Fruit fly (Drosophila melanogaster) whole organism, embryonic: ENCODE data around the gene CG7304.
A peak's percentile ranks its signal among the peaks of the same experiment; 100 is the strongest.

Experiments used
- Atf3 ChIP-seq: fragments of 200-800 bp; sonication (Bioruptor generic); optimal IDR thresholded peaks from 3 replicates; lab custom pipeline; 2016; ENCODE audit warnings: missing biosample characterization, missing genetic modification characterization
- Blimp-1 ChIP-seq: fragments of 200-800 bp; sonication (Bioruptor generic); optimal IDR thresholded peaks from 3 replicates; lab custom pipeline; 2018; ENCODE audit warnings: missing biosample characterization, missing genetic modification characterization, mild to moderate bottlenecking, moderate library complexity, missing genetic modification reagents
- CG10959 ChIP-seq: fragments of 200-800 bp; sonication (Bioruptor generic); IDR thresholded peaks from 2 replicates; pipeline ENCODE4 v1.3.6; 2022; ENCODE audit warnings: missing biosample characterization, missing genetic modification characterization
- CG11695 ChIP-seq: fragments of 200-800 bp; sonication (Bioruptor generic); IDR thresholded peaks from 3 replicates; pipeline ENCODE4 v1.3.6; 2022; ENCODE audit warnings: missing biosample characterization, missing genetic modification characterization
- CG11723 ChIP-seq: fragments of 200-800 bp; sonication (Bioruptor generic); optimal IDR thresholded peaks from 2 replicates; lab custom pipeline; 2017; ENCODE audit warnings: missing biosample characterization, mild to moderate bottlenecking, missing genetic modification characterization
- CG12659 ChIP-seq: fragments of 200-800 bp; sonication (Bioruptor generic); optimal IDR thresholded peaks from 3 replicates; lab custom pipeline; 2017; ENCODE audit warnings: mild to moderate bottlenecking, missing biosample characterization, missing genetic modification reagents, missing genetic modification characterization
- CG12942 ChIP-seq: fragments of 200-800 bp; sonication (Bioruptor generic); optimal IDR thresholded peaks from 3 replicates; lab custom pipeline; 2016; ENCODE audit warnings: missing biosample characterization, missing genetic modification characterization
- CG13296 ChIP-seq: fragments of 200-800 bp; sonication (Bioruptor generic); optimal IDR thresholded peaks from 3 replicates; lab custom pipeline; 2018; ENCODE audit warnings: missing biosample characterization, mild to moderate bottlenecking, missing genetic modification characterization
- CG17385 ChIP-seq: fragments of 200-800 bp; sonication (Bioruptor generic); optimal IDR thresholded peaks from 3 replicates; lab custom pipeline; 2018; ENCODE audit warnings: missing biosample characterization, mild to moderate bottlenecking, missing genetic modification characterization
- CG2678 ChIP-seq: fragments of 200-800 bp; sonication (Bioruptor generic); optimal IDR thresholded peaks from 3 replicates; lab custom pipeline; 2019; ENCODE audit warnings: missing biosample characterization, mild to moderate bottlenecking, missing genetic modification characterization, moderate library complexity
- CG3281 ChIP-seq: fragments of 200-800 bp; sonication (Bioruptor generic); optimal IDR thresholded peaks from 3 replicates; lab custom pipeline; 2017; ENCODE audit warnings: missing biosample characterization, mild to moderate bottlenecking, missing genetic modification characterization
- CG34422 ChIP-seq: fragments of 200-800 bp; sonication (Bioruptor generic); IDR thresholded peaks from 3 replicates; pipeline ENCODE4 v1.3.6; 2022; ENCODE audit warnings: missing biosample characterization, missing genetic modification characterization
- CG42726 ChIP-seq: fragments of 200-800 bp; sonication (Bioruptor generic); IDR thresholded peaks from 2 replicates; pipeline ENCODE4 v1.3.6; 2022; ENCODE audit warnings: missing biosample characterization, missing genetic modification characterization; ENCODE audit not compliant: partially characterized antibody
- CG6813 ChIP-seq: fragments of 200-800 bp; sonication (Bioruptor generic); optimal IDR thresholded peaks from 2 replicates; lab custom pipeline; 2017; ENCODE audit warnings: missing biosample characterization, missing genetic modification characterization, mild to moderate bottlenecking, moderate library complexity, missing genetic modification reagents
- CG7928 ChIP-seq: fragments of 200-800 bp; sonication (Bioruptor generic); optimal IDR thresholded peaks from 2 replicates; lab custom pipeline; 2017; ENCODE audit warnings: missing biosample characterization, mild to moderate bottlenecking, missing genetic modification characterization
- Dbx ChIP-seq: fragments of 200-800 bp; sonication (Bioruptor generic); IDR thresholded peaks from 3 replicates; pipeline ENCODE4 v1.3.6; 2022; ENCODE audit warnings: missing biosample characterization, missing genetic modification characterization
- Deaf1 ChIP-seq: fragments of 200-800 bp; optimal IDR thresholded peaks from 3 replicates; lab custom pipeline; 2019; ENCODE audit warnings: missing biosample characterization, mild to moderate bottlenecking, missing genetic modification characterization, moderate library complexity
- Dip2 ChIP-seq: fragments of 200-800 bp; sonication (Bioruptor generic); IDR thresholded peaks from 2 replicates; pipeline ENCODE4 v1.3.6; 2022; ENCODE audit warnings: missing biosample characterization, missing genetic modification characterization
- Doc2 ChIP-seq: fragments of 200-800 bp; sonication (Bioruptor generic); IDR thresholded peaks from 2 replicates; pipeline ENCODE4 v1.3.6; 2022; ENCODE audit warnings: missing biosample characterization, missing genetic modification characterization
- Eip74EF ChIP-seq, 2 experiments: fragments of 200-800 bp in 1 of 2; fragments of >200 bp in 1 of 2; sonication (Bioruptor generic) in 1 of 2; optimal IDR thresholded peaks; 2 replicates each; lab custom pipeline; 2017 to 2019; ENCODE audit warnings: missing biosample characterization in 2 of 2, missing genetic modification characterization in 2 of 2, mild to moderate bottlenecking in 1 of 2, moderate library complexity in 1 of 2
- Fer1 ChIP-seq: fragments of 200-800 bp; sonication (Bioruptor generic); optimal IDR thresholded peaks from 2 replicates; lab custom pipeline; 2017; ENCODE audit warnings: missing biosample characterization, mild to moderate bottlenecking, missing genetic modification characterization
- HLHmδ ChIP-seq: fragments of 200-800 bp; sonication (Bioruptor generic); optimal IDR thresholded peaks from 2 replicates; lab custom pipeline; 2018; ENCODE audit warnings: missing biosample characterization, mild to moderate bottlenecking, missing genetic modification characterization, moderate library complexity
- Hand ChIP-seq: fragments of 200-800 bp; sonication (Bioruptor generic); optimal IDR thresholded peaks from 2 replicates; lab custom pipeline; 2017; ENCODE audit warnings: mild to moderate bottlenecking, missing biosample characterization, missing genetic modification reagents, missing genetic modification characterization
- HmgZ ChIP-seq: fragments of 200-800 bp; sonication (Bioruptor generic); optimal IDR thresholded peaks from 2 replicates; lab custom pipeline; 2018; ENCODE audit warnings: missing biosample characterization, mild to moderate bottlenecking, missing genetic modification characterization
- Hr3 ChIP-seq: fragments of 200-800 bp; sonication (Bioruptor generic); optimal IDR thresholded peaks from 3 replicates; lab custom pipeline; 2016; ENCODE audit warnings: missing biosample characterization, missing genetic modification characterization
- Hr51 ChIP-seq, 2 experiments: fragments of 200-800 bp; sonication (Bioruptor generic); optimal IDR thresholded peaks; 2 replicates in 1 of 2; 3 replicates in 1 of 2; lab custom pipeline; 2016 to 2018; ENCODE audit warnings: missing biosample characterization in 2 of 2, missing genetic modification characterization in 2 of 2, mild to moderate bottlenecking in 1 of 2, moderate library complexity in 1 of 2
- Mad ChIP-seq: fragments of 200-800 bp; sonication (Bioruptor generic); optimal IDR thresholded peaks from 2 replicates; lab custom pipeline; 2016; ENCODE audit warnings: missing biosample characterization, missing genetic modification characterization
- bigmax ChIP-seq: fragments of 200-800 bp; sonication (Bioruptor generic); optimal IDR thresholded peaks from 2 replicates; lab custom pipeline; 2018; ENCODE audit warnings: missing biosample characterization, mild to moderate bottlenecking, missing genetic modification characterization
- cg ChIP-seq: fragments of 200-800 bp; sonication (Bioruptor generic); optimal IDR thresholded peaks from 3 replicates; lab custom pipeline; 2019; ENCODE audit warnings: missing biosample characterization, mild to moderate bottlenecking, missing genetic modification characterization, moderate library complexity
- disco-r ChIP-seq: fragments of 200-800 bp; sonication (Bioruptor generic); optimal IDR thresholded peaks from 2 replicates; lab custom pipeline; 2016; ENCODE audit warnings: missing biosample characterization, missing genetic modification characterization
- ems ChIP-seq: fragments of 200-800 bp; sonication (Bioruptor generic); optimal IDR thresholded peaks from 3 replicates; lab custom pipeline; 2016; ENCODE audit warnings: missing biosample characterization, missing genetic modification characterization
- eyg ChIP-seq: fragments of 200-800 bp; sonication (Bioruptor generic); optimal IDR thresholded peaks from 3 replicates; lab custom pipeline; 2016; ENCODE audit warnings: missing biosample characterization, missing genetic modification characterization
- fd102C ChIP-seq: fragments of 200-800 bp; sonication (Bioruptor generic); optimal IDR thresholded peaks from 2 replicates; lab custom pipeline; 2018; ENCODE audit warnings: missing biosample characterization, mild to moderate bottlenecking, missing genetic modification characterization, moderate library complexity
- fu2 ChIP-seq: fragments of 200-800 bp; sonication (Bioruptor generic); optimal IDR thresholded peaks from 2 replicates; lab custom pipeline; 2016; ENCODE audit warnings: missing biosample characterization, missing genetic modification characterization
- gcm ChIP-seq: fragments of 200-800 bp; sonication (Bioruptor generic); optimal IDR thresholded peaks from 2 replicates; lab custom pipeline; 2019; ENCODE audit warnings: missing biosample characterization, mild to moderate bottlenecking, missing genetic modification characterization, moderate library complexity
- gsb-n ChIP-seq: fragments of 200-800 bp; sonication (Bioruptor generic); optimal IDR thresholded peaks from 3 replicates; lab custom pipeline; 2018; ENCODE audit warnings: missing biosample characterization, mild to moderate bottlenecking, missing genetic modification characterization
- hkb ChIP-seq, 2 experiments: fragments of 200-800 bp in 1 of 2; fragments of >200 bp in 1 of 2; sonication (Bioruptor generic) in 1 of 2; IDR thresholded peaks in 1 of 2; optimal IDR thresholded peaks in 1 of 2; 2 replicates each; pipeline versions ENCODE4 v1.3.6 to Lab custom; 2017 to 2022; ENCODE audit warnings: missing biosample characterization in 1 of 2, missing genetic modification characterization in 1 of 2
- klu ChIP-seq: fragments of 200-800 bp; sonication (Bioruptor generic); IDR thresholded peaks from 2 replicates; pipeline ENCODE4 v1.3.6; 2022; ENCODE audit warnings: missing biosample characterization, missing genetic modification characterization
- lola ChIP-seq, 3 experiments: fragments of >200 bp in 2 of 3; fragments of 200-800 bp in 1 of 3; sonication (Bioruptor generic) in 1 of 3; optimal IDR thresholded peaks; 2 replicates each; lab custom pipeline; 2017 to 2019; ENCODE audit warnings: missing biosample characterization in 3 of 3, missing genetic modification characterization in 3 of 3, mild to moderate bottlenecking in 1 of 3, moderate library complexity in 1 of 3
- pho ChIP-seq: fragments of 200-800 bp; sonication (Bioruptor generic); optimal IDR thresholded peaks from 2 replicates; lab custom pipeline; 2016; ENCODE audit warnings: missing biosample characterization, missing genetic modification characterization
- prd ChIP-seq, 3 experiments: fragments of >200 bp in 2 of 3; fragments of 200-800 bp in 1 of 3; sonication (Bioruptor generic) in 1 of 3; optimal IDR thresholded peaks in 2 of 3; IDR thresholded peaks in 1 of 3; 2 replicates in 2 of 3; 3 replicates in 1 of 3; pipeline versions ENCODE4 v1.3.6 to Lab custom; 2017 to 2022; ENCODE audit warnings: missing biosample characterization in 1 of 3, missing genetic modification characterization in 1 of 3
- sisA ChIP-seq: fragments of 200-800 bp; sonication (Bioruptor generic); IDR thresholded peaks from 2 replicates; pipeline ENCODE4 v1.3.6; 2022; ENCODE audit warnings: missing biosample characterization, missing genetic modification characterization
- sug ChIP-seq: fragments of 200-800 bp; optimal IDR thresholded peaks from 2 replicates; lab custom pipeline; 2019; ENCODE audit warnings: missing biosample characterization, mild to moderate bottlenecking, missing genetic modification characterization, moderate library complexity
- tll ChIP-seq, 2 experiments: fragments of 200-800 bp in 1 of 2; fragments of >200 bp in 1 of 2; sonication (Bioruptor generic) in 1 of 2; optimal IDR thresholded peaks; 2 replicates each; lab custom pipeline; 2017 to 2019; ENCODE audit warnings: missing biosample characterization in 2 of 2, missing genetic modification characterization in 2 of 2, mild to moderate bottlenecking in 1 of 2, moderate library complexity in 1 of 2
- trh ChIP-seq: fragments of 200-800 bp; sonication (Bioruptor generic); optimal IDR thresholded peaks from 2 replicates; lab custom pipeline; 2016; ENCODE audit warnings: missing biosample characterization, missing genetic modification characterization
- yki ChIP-seq: fragments of >200 bp; optimal IDR thresholded peaks from 3 replicates; lab custom pipeline; 2018
- zen2 ChIP-seq: fragments of 200-800 bp; sonication (Bioruptor generic); IDR thresholded peaks from 3 replicates; pipeline ENCODE4 v1.3.6; 2022; ENCODE audit warnings: missing biosample characterization, missing genetic modification characterization; ENCODE audit not compliant: partially characterized antibody

The CG7304 gene

DNA sequence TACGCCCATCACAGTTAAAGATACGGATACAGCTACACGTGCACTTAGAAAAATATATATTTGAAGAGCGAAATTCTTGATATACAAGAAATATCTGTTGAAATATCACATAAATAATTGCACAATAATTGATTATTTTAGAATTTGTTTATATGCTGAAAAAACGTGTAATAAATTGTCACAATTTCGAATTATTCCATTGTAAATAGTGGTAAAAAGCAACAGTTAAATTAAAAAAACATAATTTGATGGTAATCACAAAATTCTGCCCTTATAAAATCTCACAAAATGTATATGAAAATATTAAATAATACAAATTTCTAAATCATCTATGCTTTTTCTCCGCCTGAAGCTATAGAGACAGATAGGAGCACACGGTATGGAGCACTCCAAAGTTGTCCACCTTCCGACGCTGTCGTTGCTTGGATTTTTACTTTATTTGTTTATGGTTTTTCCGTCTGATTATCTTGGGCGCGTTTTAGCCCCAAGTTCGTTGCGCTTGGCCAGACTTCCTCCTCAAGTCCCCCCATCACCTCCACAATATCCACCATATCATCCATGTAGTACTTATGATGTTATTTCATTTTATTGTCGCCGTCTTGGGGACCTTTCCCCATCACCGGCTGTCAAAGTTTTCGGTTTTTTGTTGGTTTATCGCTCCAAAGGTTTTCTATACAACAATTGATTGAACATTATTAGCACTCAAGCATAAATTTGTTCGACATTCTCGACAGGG, 24.9 kb downstream of the CG7304 start (continued):
- TF ChIP-seq CG6813 (GFP tag; lab: Kevin White, UChicago) (no peak), CG34422 (GFP tag; lab: Robert Waterston, UW) (no peak), hkb (optimal IDR thresholded peaks at IDR 0.05; lab: Kevin White, UChicago) (no peak), hkb (GFP tag; IDR thresholded peaks at IDR 0.05; lab: Robert Waterston, UW) (no peak), CG17385 (GFP tag; lab: Kevin White, UChicago) (peak; percentile 51), eyg (no peak), sug (peak; percentile 47), gcm (peak; percentile 32), HmgZ (no peak), trh (GFP tag; lab: Kevin White, UChicago) (peak; percentile 8), cg (GFP tag; lab: Kevin White, UChicago) (peak; percentile 2), Atf3 (GFP tag; lab: Kevin White, UChicago) (no peak), gsb-n (tag; lab: Kevin White, UChicago) (peak; percentile 40)

DNA sequence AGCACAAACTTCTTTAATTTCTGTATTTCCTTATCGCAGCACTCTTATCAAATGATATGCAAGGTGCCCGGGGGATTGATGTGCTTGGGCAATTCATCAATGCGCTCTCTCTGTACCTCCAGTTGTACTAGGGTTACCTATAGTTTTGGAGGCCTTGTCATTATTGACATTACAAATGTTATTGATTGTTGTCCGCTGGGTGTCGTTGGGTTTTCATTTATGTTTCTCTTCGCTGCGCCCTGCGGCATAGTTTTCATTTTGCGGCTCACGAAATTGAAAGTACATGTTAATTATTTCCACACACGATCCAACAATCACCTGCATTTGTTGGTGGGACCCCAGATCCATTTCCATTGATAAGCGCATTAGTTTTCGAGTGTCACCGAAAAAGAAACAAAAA, 26.7 kb downstream of the CG7304 start:
- no peak for TF ChIP-seq CG10959 (GFP tag; lab: Robert Waterston, UW)
- no peak for TF ChIP-seq Deaf1
- no peak for TF ChIP-seq CG42726 (GFP tag; lab: Robert Waterston, UW)
- peak; percentile 72 for TF ChIP-seq Blimp-1 (GFP tag; lab: Kevin White, UChicago)
- TF ChIP-seq Hand (GFP tag; lab: Kevin White, UChicago): no peak
- no peak for TF ChIP-seq CG7928
- TF ChIP-seq Dip2: no peak
- no peak for TF ChIP-seq CG11723 (GFP tag; lab: Kevin White, UChicago)
- peak; percentile 21 for TF ChIP-seq CG6813 (GFP tag; lab: Kevin White, UChicago)
- TF ChIP-seq fd102C (GFP tag; lab: Kevin White, UChicago): no peak
- no peak for TF ChIP-seq CG3281 (GFP tag; lab: Kevin White, UChicago)
- TF ChIP-seq klu: no peak
- TF ChIP-seq Doc2 (GFP tag; lab: Robert Waterston, UW): no peak
- no peak for TF ChIP-seq disco-r (GFP tag; lab: Kevin White, UChicago)
- TF ChIP-seq Fer1 (GFP tag; lab: Kevin White, UChicago): no peak
- no peak for TF ChIP-seq Eip74EF (GFP tag; optimal IDR thresholded peaks at IDR 0.05; lab: Kevin White, UChicago)
- TF ChIP-seq Hr51 (GFP tag; optimal IDR thresholded peaks at IDR 0.05; lab: Kevin White, UChicago): no peak
- no peak for TF ChIP-seq yki
- no peak for TF ChIP-seq Hr3 (GFP tag; lab: Kevin White, UChicago)
- no peak for TF ChIP-seq sisA (GFP tag; lab: Robert Waterston, UW)
- TF ChIP-seq CG12659: no peak
- peak; percentile 28 for TF ChIP-seq CG2678 (tag; lab: Kevin White, UChicago)
- no peak for TF ChIP-seq prd (optimal IDR thresholded peaks at IDR 0.05; lab: Kevin White, UChicago)
- no peak for TF ChIP-seq prd (GFP tag; IDR thresholded peaks at IDR 0.05; lab: Robert Waterston, UW)
- TF ChIP-seq Mad (GFP tag; lab: Kevin White, UChicago): no peak
- TF ChIP-seq bigmax (GFP tag; lab: Kevin White, UChicago): no peak
- peak; percentile 20 for TF ChIP-seq HLHmδ
- no peak for TF ChIP-seq Dbx (GFP tag; lab: Robert Waterston, UW)
- no peak for TF ChIP-seq tll (GFP tag; optimal IDR thresholded peaks at IDR 0.05; lab: Kevin White, UChicago)
- TF ChIP-seq pho (GFP tag; lab: Kevin White, UChicago): no peak
- no peak for TF ChIP-seq fu2 (GFP tag; lab: Kevin White, UChicago)
- TF ChIP-seq CG12942: no peak
- no peak for TF ChIP-seq CG11695
- TF ChIP-seq ems (GFP tag; lab: Kevin White, UChicago): no peak
- no peak for TF ChIP-seq zen2 (GFP tag; lab: Robert Waterston, UW)
- TF ChIP-seq CG13296 (GFP tag; lab: Kevin White, UChicago): no peak
- no peak for TF ChIP-seq lola (GFP tag; optimal IDR thresholded peaks at IDR 0.05; lab: Kevin White, UChicago)
